Worm (Caenorhabditis elegans) whole organism, midembryonic: Measurements from ENCODE around the gene M116.5.
A peak's percentile ranks its signal among the peaks of the same experiment; 100 is the strongest.
"Not testable (repeated sequence)": the region's sequence is repeated elsewhere in the genome, so short reads cannot be mapped to it uniquely, and the experiment has no call there.

Experiments
- T22C8.4 ChIP-seq: fragments of 200-800 bp; sonication (Bioruptor generic); IDR thresholded peaks from 2 replicates; pipeline ENCODE4 v1.3.6; 2022; ENCODE audit warnings: missing genetic modification characterization, missing compliant biosample characterization
- cog-1 ChIP-seq: sonication (generic microtip); optimal IDR thresholded peaks from 2 replicates; lab custom pipeline; 2016; ENCODE audit warnings: missing genetic modification characterization, missing compliant biosample characterization
- flt-1 ChIP-seq: fragments of 200-800 bp; sonication (Bioruptor generic); IDR thresholded peaks from 2 replicates; pipeline ENCODE4 v1.3.6; 2022; ENCODE audit warnings: missing genetic modification characterization, missing compliant biosample characterization
- klf-2 ChIP-seq: fragments of 200-800 bp; sonication (Bioruptor generic); conservative IDR thresholded peaks from 2 replicates; pipeline ENCODE4 v1.3.6; 2022; ENCODE audit warnings: missing genetic modification reagents, missing genetic modification characterization, missing compliant biosample characterization
- med-1 ChIP-seq: sonication (generic microtip); optimal IDR thresholded peaks from 2 replicates; lab custom pipeline; 2017; ENCODE audit warnings: missing genetic modification characterization, mild to moderate bottlenecking, missing compliant biosample characterization, antibody characterized with exemption, missing genetic modification reagents; ENCODE audit not compliant: insufficient read depth
- ref-1 ChIP-seq: fragments of 200-800 bp; sonication (Bioruptor generic); conservative IDR thresholded peaks from 2 replicates; pipeline ENCODE4 v1.3.6; 2022; ENCODE audit warnings: missing genetic modification reagents, missing genetic modification characterization, missing compliant biosample characterization
- tab-1 ChIP-seq: fragments of 200-800 bp; sonication (Bioruptor generic); IDR thresholded peaks from 2 replicates; pipeline ENCODE4 v1.3.6; 2022; ENCODE audit warnings: missing genetic modification characterization, missing compliant biosample characterization
- ztf-23 ChIP-seq: fragments of 200-800 bp; sonication (Bioruptor generic); IDR thresholded peaks from 2 replicates; pipeline ENCODE4 v1.3.6; 2022; ENCODE audit warnings: missing genetic modification reagents, missing genetic modification characterization, missing compliant biosample characterization
- ztf-29 ChIP-seq: fragments of 200-800 bp; sonication (Bioruptor generic); IDR thresholded peaks from 2 replicates; pipeline ENCODE4 v1.3.6; 2022; ENCODE audit warnings: missing genetic modification reagents, missing genetic modification characterization, missing compliant biosample characterization

Gene M116.5

DNA sequence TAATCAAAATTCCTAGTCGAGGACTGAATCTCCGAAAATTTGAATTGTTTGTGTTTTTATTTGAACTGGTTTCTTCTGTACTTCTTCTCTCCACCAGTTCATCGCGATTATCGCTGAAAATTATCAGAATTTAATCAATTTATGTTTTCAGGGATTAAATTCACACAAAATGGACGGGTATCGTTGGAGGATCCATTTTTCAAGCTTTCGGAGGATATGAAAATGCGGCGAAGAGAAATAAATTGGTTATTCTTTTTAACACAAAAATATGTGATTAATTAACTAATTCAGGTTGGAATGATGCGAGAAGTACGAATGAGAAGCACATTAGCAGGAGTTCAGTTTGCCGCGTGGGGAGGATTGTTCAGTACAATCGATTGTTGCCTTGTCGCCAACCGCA, 24.5 kb downstream of the M116.5 start, which contains the start of gene timm-17B.2:
Gene timm-17B.2 (plus strand): TSS at position 301 of the 400 bp plus-strand sequence.
- TF ChIP-seq ref-1 (GFP tag; lab: Robert Waterston, UW) (no peak), ztf-23 (GFP tag; lab: Robert Waterston, UW) (no peak), flt-1 (no peak), klf-2 (GFP tag; lab: Robert Waterston, UW) (no peak), tab-1 (no peak), ztf-29 (GFP tag; lab: Robert Waterston, UW) (no peak), med-1 (GFP tag; lab: Kevin White, UChicago) (no peak), T22C8.4 (GFP tag; lab: Robert Waterston, UW) (no peak), cog-1 (tag; lab: Kevin White, UChicago) (no peak)

DNA sequence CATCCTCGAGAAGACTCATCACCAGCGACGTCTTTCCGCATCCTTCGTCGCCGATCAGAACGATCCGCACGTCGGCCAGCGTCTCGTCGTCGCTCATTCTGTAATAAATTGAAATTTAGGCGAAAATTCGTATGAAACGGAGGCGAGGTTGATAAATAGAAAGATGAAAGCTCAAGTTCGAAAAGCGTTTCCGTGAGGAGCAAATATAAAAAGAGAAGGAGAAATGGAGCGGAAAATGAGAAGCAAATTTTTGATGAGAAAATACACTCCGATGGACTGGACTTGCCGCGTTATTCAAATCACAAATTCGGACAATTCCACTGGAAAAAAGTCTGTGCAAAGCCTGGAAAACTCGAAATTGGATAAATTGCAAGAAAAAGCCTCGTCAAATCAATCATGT, 26.8 kb downstream of the M116.5 start, which contains the start of gene D2096.11:
Gene D2096.11 (minus strand): TSS at position 101 of the 400 bp plus-strand sequence.
- TF ChIP-seq cog-1 (tag; lab: Kevin White, UChicago) (no peak), tab-1 (no peak), flt-1 (no peak), med-1 (GFP tag; lab: Kevin White, UChicago) (no peak), ztf-29 (GFP tag; lab: Robert Waterston, UW) (no peak)

ce11 chrIV:8389139-8389538, 31.7 kb downstream of the M116.5 start, which contains the start of gene D2096.10:
Gene D2096.10, minus strand, starts transcription at chrIV:8389239.
- not testable (repeated sequence) for TF ChIP-seq ref-1 (GFP tag; lab: Robert Waterston, UW); tab-1; flt-1

DNA sequence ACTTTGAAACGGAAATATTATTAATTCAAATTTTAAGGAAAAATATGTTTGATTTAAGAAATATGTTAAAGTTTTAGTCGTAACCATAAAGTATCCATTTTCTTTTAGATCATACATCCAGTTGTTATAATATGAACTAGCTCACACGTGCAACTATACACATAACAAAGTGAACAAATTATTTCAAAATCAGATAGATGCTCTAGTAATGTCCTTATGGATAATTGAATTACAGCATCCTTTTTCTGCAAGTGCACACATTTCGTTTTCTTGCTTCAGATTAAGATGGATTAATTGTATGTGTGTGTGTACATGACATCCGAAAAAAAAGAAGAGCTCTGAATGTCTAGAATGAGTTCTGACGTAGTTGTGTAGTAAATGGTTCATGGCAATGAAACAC, 35.2 kb downstream of the M116.5 start:
- TF ChIP-seq ref-1 (GFP tag; lab: Robert Waterston, UW), result no peak
- TF ChIP-seq cog-1 (tag; lab: Kevin White, UChicago), result no peak
- TF ChIP-seq med-1 (GFP tag; lab: Kevin White, UChicago), result no peak
- TF ChIP-seq ztf-29 (GFP tag; lab: Robert Waterston, UW), result no peak
- TF ChIP-seq ztf-23 (GFP tag; lab: Robert Waterston, UW), result no peak
- TF ChIP-seq tab-1, result no peak
- TF ChIP-seq flt-1, result no peak
- TF ChIP-seq klf-2 (GFP tag; lab: Robert Waterston, UW), result no peak
- TF ChIP-seq T22C8.4 (GFP tag; lab: Robert Waterston, UW), result no peak

DNA sequence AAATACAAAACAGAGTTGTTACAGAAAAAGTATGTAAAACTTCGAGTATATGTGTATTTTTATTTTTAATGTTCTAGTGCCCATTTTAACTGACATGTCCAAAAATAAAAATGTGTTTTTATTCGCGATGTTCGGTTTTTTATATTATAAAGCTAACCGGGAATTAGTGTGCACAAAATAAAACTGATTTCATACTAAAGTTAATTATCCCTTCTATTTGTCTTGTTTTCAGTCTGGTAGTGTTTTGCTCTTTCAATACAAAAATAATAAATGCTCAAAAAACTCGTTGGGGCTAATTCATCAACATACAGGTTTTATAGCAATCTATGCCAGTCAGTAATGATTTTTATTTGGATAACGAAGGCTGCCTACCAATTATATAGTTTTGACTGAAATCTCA, 36.1 kb downstream of the M116.5 start:
- TF ChIP-seq ztf-23 (GFP tag; lab: Robert Waterston, UW) (no peak), flt-1 (no peak), med-1 (GFP tag; lab: Kevin White, UChicago) (no peak), ref-1 (GFP tag; lab: Robert Waterston, UW) (no peak), cog-1 (tag; lab: Kevin White, UChicago) (no peak), tab-1 (no peak), klf-2 (GFP tag; lab: Robert Waterston, UW) (no peak), T22C8.4 (GFP tag; lab: Robert Waterston, UW) (no peak), ztf-29 (GFP tag; lab: Robert Waterston, UW) (no peak)

DNA sequence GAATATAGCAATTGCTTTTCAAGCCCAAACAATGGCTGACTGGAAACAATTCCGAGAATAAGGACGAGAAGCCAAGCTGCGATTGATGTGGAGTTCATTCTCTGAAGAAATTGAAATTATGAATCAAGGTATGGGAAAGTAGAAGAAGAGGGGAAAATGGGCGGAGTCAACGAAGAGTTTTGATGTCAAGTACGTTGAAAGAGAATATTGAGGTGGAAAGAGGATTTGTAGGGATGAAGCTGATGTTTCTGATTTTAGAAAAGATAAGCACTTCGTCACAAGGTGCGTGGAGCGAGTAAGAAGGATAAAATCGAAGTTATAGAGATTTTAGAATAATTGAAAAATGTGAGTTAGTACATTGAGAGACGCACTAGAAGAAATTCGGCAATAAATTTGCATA, 38.2 kb downstream of the M116.5 start, which contains the start of gene D2096.9:
Gene D2096.9 (minus strand): TSS at position 101 of the 400 bp plus-strand sequence.
- TF ChIP-seq ztf-23 (GFP tag; lab: Robert Waterston, UW) (no peak), T22C8.4 (GFP tag; lab: Robert Waterston, UW) (no peak), ref-1 (GFP tag; lab: Robert Waterston, UW) (no peak), klf-2 (GFP tag; lab: Robert Waterston, UW) (no peak), cog-1 (tag; lab: Kevin White, UChicago) (no peak)

- TF ChIP-seq cog-1 (tag; lab: Kevin White, UChicago) (no peak), ref-1 (GFP tag; lab: Robert Waterston, UW) (no peak), tab-1 (no peak), T22C8.4 (GFP tag; lab: Robert Waterston, UW) (no peak), klf-2 (GFP tag; lab: Robert Waterston, UW) (no peak), ztf-29 (GFP tag; lab: Robert Waterston, UW) (no peak), flt-1 (no peak)
Observed at ce11 chrIV:8380266-8380850, 40.5 kb downstream of the M116.5 start.

- TF ChIP-seq flt-1 (no peak), klf-2 (GFP tag; lab: Robert Waterston, UW) (no peak), med-1 (GFP tag; lab: Kevin White, UChicago) (no peak), T22C8.4 (GFP tag; lab: Robert Waterston, UW) (no peak), ref-1 (GFP tag; lab: Robert Waterston, UW) (no peak), ztf-23 (GFP tag; lab: Robert Waterston, UW) (no peak), cog-1 (tag; lab: Kevin White, UChicago) (no peak), tab-1 (no peak), ztf-29 (GFP tag; lab: Robert Waterston, UW) (no peak)
Observed at ce11 chrIV:8379683-8380082, 41.2 kb downstream of the M116.5 start, which contains the start of gene praf-3. Gene praf-3, plus strand, starts transcription at chrIV:8379983.

- TF ChIP-seq ztf-29 (GFP tag; lab: Robert Waterston, UW), result no peak
- no peak for TF ChIP-seq T22C8.4 (GFP tag; lab: Robert Waterston, UW)
- TF ChIP-seq cog-1 (tag; lab: Kevin White, UChicago), result peak; percentile 36
- no peak for TF ChIP-seq ref-1 (GFP tag; lab: Robert Waterston, UW)
- no peak for TF ChIP-seq tab-1
- TF ChIP-seq ztf-23 (GFP tag; lab: Robert Waterston, UW), result no peak
Observed at ce11 chrIV:8379278-8379677, 41.6 kb downstream of the M116.5 start, which contains the start of gene nap-1. Gene nap-1, minus strand, starts transcription at chrIV:8379319.

- TF ChIP-seq klf-2 (GFP tag; lab: Robert Waterston, UW), result no peak
- TF ChIP-seq med-1 (GFP tag; lab: Kevin White, UChicago), result no peak
- TF ChIP-seq cog-1 (tag; lab: Kevin White, UChicago), result no peak
- TF ChIP-seq ztf-23 (GFP tag; lab: Robert Waterston, UW), result no peak
- no peak for TF ChIP-seq ref-1 (GFP tag; lab: Robert Waterston, UW)
- TF ChIP-seq flt-1, result no peak
- no peak for TF ChIP-seq T22C8.4 (GFP tag; lab: Robert Waterston, UW)
- no peak for TF ChIP-seq ztf-29 (GFP tag; lab: Robert Waterston, UW)
- no peak for TF ChIP-seq tab-1
Observed at ce11 chrIV:8378280-8378679, 42.6 kb downstream of the M116.5 start.
